Worm (Caenorhabditis elegans): ENCODE data around the gene F46B6.6.

The F46B6.6 gene

DNA sequence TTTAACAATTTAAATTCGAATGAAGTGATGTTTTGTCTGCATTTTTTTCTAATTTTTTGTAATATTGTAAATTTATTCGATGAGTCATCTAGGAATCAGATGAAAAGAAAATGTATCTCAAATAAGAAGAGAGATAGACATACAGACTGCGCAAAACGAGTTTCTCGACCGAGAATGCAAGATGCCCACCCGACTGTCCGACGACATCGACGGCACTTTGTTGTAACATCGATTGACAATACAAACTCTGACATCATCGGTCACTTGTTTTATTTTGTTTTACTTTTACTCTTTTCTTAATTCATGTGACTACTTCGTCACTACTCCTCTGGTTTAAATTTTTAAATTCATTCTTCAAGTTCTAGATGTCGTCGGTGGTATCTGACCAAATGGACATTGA, 45.8 kb downstream of the F46B6.6 start, which contains the start of gene sta-2:
Gene sta-2 (plus strand): TSS at position 349 of the 400 bp plus-strand sequence.
- no peak for TF ChIP-seq ceh-18 (tag; optimal IDR thresholded peaks at IDR 0.05)
- TF ChIP-seq syd-9 (tag; optimal IDR thresholded peaks at IDR 0.05): no peak

DNA sequence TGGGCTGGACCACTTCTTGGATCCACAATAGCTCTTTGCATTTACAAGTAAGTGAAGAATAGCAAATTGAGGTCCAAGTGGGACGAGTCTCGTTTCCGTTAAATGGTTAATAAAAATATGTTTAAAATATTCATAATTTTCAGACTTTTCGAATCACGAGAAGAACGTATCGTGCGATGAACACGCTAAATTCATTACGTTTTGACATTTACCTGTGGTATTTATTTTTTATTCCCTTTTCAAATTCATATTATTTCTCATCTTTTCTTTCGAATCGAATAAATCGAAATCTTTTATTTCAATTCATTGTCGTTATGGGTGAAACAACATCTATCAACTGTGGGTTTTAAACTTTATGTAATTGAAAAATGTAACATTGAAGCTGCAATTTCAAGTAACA, 47.3 kb downstream of the F46B6.6 start, which contains the start of gene marc-1:
Gene marc-1 (plus strand): TSS at position 301 of the 400 bp plus-strand sequence.
- no peak for TF ChIP-seq C38D4.7 (GFP tag; optimal IDR thresholded peaks at IDR 0.05)
- no peak for TF ChIP-seq odd-2 (tag; optimal IDR thresholded peaks at IDR 0.05)
- no peak for TF ChIP-seq T23F11.4 (GFP tag; optimal IDR thresholded peaks at IDR 0.05)
- no peak for TF ChIP-seq dmd-4 (tag; optimal IDR thresholded peaks at IDR 0.05; ENCODE audit: borderline replicate concordance)
- TF ChIP-seq Y22D7AL.16 (tag; optimal IDR thresholded peaks at IDR 0.05): no peak
- no peak for TF ChIP-seq ceh-48 (tag; optimal IDR thresholded peaks at IDR 0.05)
- TF ChIP-seq zip-5 (tag; optimal IDR thresholded peaks at IDR 0.05): no peak
- TF ChIP-seq hlh-15 (tag; optimal IDR thresholded peaks at IDR 0.05): no peak
- TF ChIP-seq K02D7.2 (tag; optimal IDR thresholded peaks at IDR 0.05): no peak

ce11 chrV:9738077-9738705, 48.5 kb downstream of the F46B6.6 start:
- no peak for TF ChIP-seq pha-4 (tag; optimal IDR thresholded peaks at IDR 0.05)
- TF ChIP-seq rnt-1 (tag; optimal IDR thresholded peaks at IDR 0.05): no peak
- no peak for TF ChIP-seq ceh-34 (tag; optimal IDR thresholded peaks at IDR 0.05)
- no peak for TF ChIP-seq eyg-1 (tag; optimal IDR thresholded peaks at IDR 0.05)
- TF ChIP-seq hlh-8 (tag; optimal IDR thresholded peaks at IDR 0.05): no peak
- TF ChIP-seq dve-1 (tag; optimal IDR thresholded peaks at IDR 0.05): no peak
- no peak for TF ChIP-seq tbx-7 (tag; optimal IDR thresholded peaks at IDR 0.05)
- no peak for TF ChIP-seq sox-4 (tag; optimal IDR thresholded peaks at IDR 0.05)
- TF ChIP-seq ceh-22 (tag; optimal IDR thresholded peaks at IDR 0.05): no peak
- no peak for TF ChIP-seq madf-2 (tag; optimal IDR thresholded peaks at IDR 0.05)
- no peak for TF ChIP-seq elt-2 (tag; optimal IDR thresholded peaks at IDR 0.05)
- TF ChIP-seq ama-1 (optimal IDR thresholded peaks at IDR 0.05): no peak
- TF ChIP-seq ceh-6 (GFP tag; optimal IDR thresholded peaks at IDR 0.05): no peak
- TF ChIP-seq nfya-1 (tag; optimal IDR thresholded peaks at IDR 0.05): no peak
- no peak for TF ChIP-seq pqm-1 (tag; optimal IDR thresholded peaks at IDR 0.05)
- no peak for TF ChIP-seq C38D4.7 (GFP tag; optimal IDR thresholded peaks at IDR 0.05)
- no peak for TF ChIP-seq ceh-48 (tag; optimal IDR thresholded peaks at IDR 0.05)
- TF ChIP-seq Y22D7AL.16 (tag; optimal IDR thresholded peaks at IDR 0.05): no peak

DNA sequence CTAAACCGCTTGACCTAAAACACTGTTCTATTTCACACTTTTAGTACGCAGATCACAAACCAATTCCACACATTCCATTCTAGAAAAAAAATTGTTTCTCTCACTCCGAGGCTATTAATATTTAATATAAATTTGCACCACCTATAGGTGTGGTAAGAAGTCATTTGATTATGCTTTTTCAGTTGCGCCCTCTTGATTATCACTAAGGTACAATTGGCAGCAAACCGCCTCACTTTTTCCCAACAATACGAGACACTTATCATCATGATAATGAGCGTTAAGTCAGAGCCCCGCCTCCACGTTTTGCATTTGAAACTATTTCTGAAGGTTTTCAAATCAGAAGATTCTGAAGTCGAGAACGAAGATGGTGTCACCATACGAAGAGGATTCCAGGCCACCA, 49.4 kb downstream of the F46B6.6 start, which contains the start of gene aqp-4:
Gene aqp-4 (plus strand): TSS at position 270 of the 400 bp plus-strand sequence.
- TF ChIP-seq Y22D7AL.16 (tag; optimal IDR thresholded peaks at IDR 0.05) (no peak), nhr-232 (tag; optimal IDR thresholded peaks at IDR 0.05) (no peak), pha-4 (tag; optimal IDR thresholded peaks at IDR 0.05) (no peak), hlh-6 (tag; optimal IDR thresholded peaks at IDR 0.05) (no peak), pha-2 (tag; optimal IDR thresholded peaks at IDR 0.05) (no peak), ceh-22 (tag; optimal IDR thresholded peaks at IDR 0.05) (no peak), ceh-19 (GFP tag; optimal IDR thresholded peaks at IDR 0.05) (no peak), hlh-30 (tag; optimal IDR thresholded peaks at IDR 0.05; ENCODE audit: insufficient read depth) (no peak), ref-2 (tag; optimal IDR thresholded peaks at IDR 0.05) (no peak), elt-2 (tag; optimal IDR thresholded peaks at IDR 0.05) (no peak), ceh-14 (tag; optimal IDR thresholded peaks at IDR 0.05) (no peak), npax-4 (tag; optimal IDR thresholded peaks at IDR 0.05) (no peak)

DNA sequence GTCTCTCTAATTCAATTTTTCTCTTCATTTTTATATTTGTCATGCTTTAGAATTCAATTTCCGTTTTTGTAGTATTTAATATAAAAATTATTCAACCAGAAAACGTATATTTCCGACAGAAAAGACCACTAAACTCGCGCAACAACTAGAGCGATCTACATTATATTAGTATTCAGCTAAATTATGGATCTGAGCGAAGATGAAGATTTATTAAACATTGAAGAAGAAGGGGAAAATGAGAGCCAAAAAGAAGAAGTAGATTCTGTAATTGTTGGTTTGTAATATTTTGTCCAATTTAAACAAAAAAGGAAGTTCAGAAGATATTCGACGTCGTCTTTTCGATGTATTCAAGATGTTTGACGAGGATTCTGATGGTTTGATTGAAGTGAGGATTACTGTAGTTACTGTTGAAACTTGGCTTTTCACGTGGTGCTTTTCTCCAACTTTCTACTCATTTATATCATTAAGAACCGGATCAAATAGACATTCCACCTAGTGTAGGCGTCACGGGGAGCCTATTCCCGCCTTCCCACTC, 52.7 kb downstream of the F46B6.6 start, which contains the start of gene cal-7:
Gene cal-7 (plus strand): TSS at position 184 of the 535 bp plus-strand sequence.
- TF ChIP-seq K09A11.1 (tag; optimal IDR thresholded peaks at IDR 0.05; ENCODE audit: insufficient read depth): no peak
- no peak for TF ChIP-seq hlh-8 (tag; optimal IDR thresholded peaks at IDR 0.05)
- TF ChIP-seq unc-42 (tag; optimal IDR thresholded peaks at IDR 0.05): no peak
- TF ChIP-seq mec-3 (tag; optimal IDR thresholded peaks at IDR 0.05; ENCODE audit: borderline replicate concordance): no peak
- no peak for TF ChIP-seq fkh-10 (GFP tag; optimal IDR thresholded peaks at IDR 0.05)
- no peak for TF ChIP-seq lim-6 (tag; optimal IDR thresholded peaks at IDR 0.05)
- TF ChIP-seq sdc-2 (tag; optimal IDR thresholded peaks at IDR 0.05): no peak

Measured in whole organism, late embryonic.